Worm (Caenorhabditis elegans) whole organism, L3 larva: ENCODE data around the gene nprl-3.

Experiments used
- aly-2 ChIP-seq: fragments of 150-350 bp; optimal IDR thresholded peaks from 2 replicates; lab custom pipeline; 2014; ENCODE audit warnings: missing biosample characterization, missing genetic modification characterization
- ama-1 ChIP-seq: fragments of 150-350 bp; optimal IDR thresholded peaks from 2 replicates; lab custom pipeline; 2018
- egl-27 ChIP-seq: sonication (generic microtip); optimal IDR thresholded peaks from 4 replicates; lab custom pipeline; 2017; ENCODE audit warnings: missing biosample characterization, missing genetic modification reagents, missing genetic modification characterization
- elt-3 ChIP-seq, 3 experiments: fragments of 150-350 bp in 1 of 3; sonication (generic microtip) in 2 of 3; optimal IDR thresholded peaks; 2 replicates in 2 of 3; 4 replicates in 1 of 3; lab custom pipeline; 2014 to 2017; ENCODE audit warnings: missing biosample characterization in 3 of 3, missing genetic modification characterization in 3 of 3
- lin-39 ChIP-seq: fragments of 150-350 bp; optimal IDR thresholded peaks from 2 replicates; lab custom pipeline; 2018; ENCODE audit warnings: missing biosample characterization, missing genetic modification reagents, missing genetic modification characterization
- mdl-1 ChIP-seq: fragments of 150-350 bp; optimal IDR thresholded peaks from 2 replicates; lab custom pipeline; 2014; ENCODE audit warnings: missing biosample characterization, missing genetic modification characterization
- nfya-1 ChIP-seq: sonication (generic microtip); optimal IDR thresholded peaks from 2 replicates; lab custom pipeline; 2017; ENCODE audit warnings: missing genetic modification characterization, mild to moderate bottlenecking, missing compliant biosample characterization, antibody characterized with exemption, moderate library complexity; ENCODE audit not compliant: insufficient read depth
- nhr-237 ChIP-seq: fragments of 150-350 bp; optimal IDR thresholded peaks from 2 replicates; lab custom pipeline; 2014; ENCODE audit warnings: missing biosample characterization, missing genetic modification characterization
- nhr-25 ChIP-seq: sonication (generic microtip); optimal IDR thresholded peaks from 2 replicates; lab custom pipeline; 2017; ENCODE audit warnings: missing biosample characterization, missing genetic modification characterization
- nhr-77 ChIP-seq: fragments of 150-350 bp; optimal IDR thresholded peaks from 2 replicates; lab custom pipeline; 2014; ENCODE audit warnings: missing biosample characterization, missing genetic modification characterization
- pqm-1 ChIP-seq: fragments of 150-350 bp; optimal IDR thresholded peaks from 2 replicates; lab custom pipeline; 2017; ENCODE audit warnings: missing biosample characterization, missing genetic modification characterization, inconsistent platforms
- unc-62 ChIP-seq: fragments of 150-350 bp; sonication (generic microtip); optimal IDR thresholded peaks from 4 replicates; lab custom pipeline; 2014; ENCODE audit warnings: missing biosample characterization, missing genetic modification reagents, missing genetic modification characterization

DNA sequence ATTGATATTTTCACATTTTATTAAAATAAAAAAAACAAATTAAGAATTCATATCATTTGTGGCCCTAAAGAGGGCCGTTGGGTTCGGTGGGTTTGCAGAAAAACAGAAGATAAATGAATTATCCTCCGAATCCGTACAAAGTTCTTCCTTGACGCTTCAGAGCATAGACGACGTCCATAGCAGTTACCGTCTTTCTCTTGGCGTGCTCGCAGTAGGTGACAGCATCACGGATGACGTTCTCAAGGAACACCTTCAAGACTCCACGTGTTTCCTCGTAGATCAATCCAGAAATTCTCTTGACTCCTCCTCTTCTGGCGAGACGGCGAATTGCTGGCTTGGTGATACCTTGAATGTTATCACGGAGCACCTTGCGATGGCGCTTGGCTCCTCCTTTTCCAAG, 36.3 kb downstream of the nprl-3 start:
- TF ChIP-seq lin-39 (tag; lab: Kevin White, UChicago) (no peak), nhr-25 (no peak), mdl-1 (tag; lab: Kevin White, UChicago) (no peak), aly-2 (tag; lab: Kevin White, UChicago) (no peak), nhr-77 (no peak), elt-3 (tag; optimal IDR thresholded peaks at IDR 0.05; lab: Kevin White, UChicago) (no peak), pqm-1 (no peak), egl-27 (tag; lab: Kevin White, UChicago) (no peak), unc-62 (GFP tag; lab: Kevin White, UChicago) (no peak), ama-1 (no peak), nhr-237 (no peak), nfya-1 (no peak)
